Fruit fly (Drosophila melanogaster) whole organism, embryonic: ENCODE measurements around the gene CG13843.

Experiments used
- Atf3 ChIP-seq: fragments of 200-800 bp; sonication (Bioruptor generic); optimal IDR thresholded peaks from 3 replicates; lab custom pipeline; 2016; ENCODE audit warnings: missing biosample characterization, missing genetic modification characterization
- B-H2 ChIP-seq: fragments of 200-800 bp; sonication (Bioruptor generic); optimal IDR thresholded peaks from 2 replicates; lab custom pipeline; 2018; ENCODE audit warnings: missing biosample characterization, mild to moderate bottlenecking, missing genetic modification characterization
- CG10147 ChIP-seq: fragments of 200-800 bp; sonication (Bioruptor generic); optimal IDR thresholded peaks from 2 replicates; lab custom pipeline; 2019; ENCODE audit warnings: missing biosample characterization, mild to moderate bottlenecking, missing genetic modification characterization, moderate library complexity
- CG10209 ChIP-seq: fragments of 200-800 bp; sonication (Bioruptor generic); optimal IDR thresholded peaks from 3 replicates; lab custom pipeline; 2017; ENCODE audit warnings: missing biosample characterization, mild to moderate bottlenecking, missing genetic modification characterization, missing genetic modification reagents
- CG11560 ChIP-seq: fragments of 200-800 bp; sonication (Bioruptor generic); IDR thresholded peaks from 3 replicates; pipeline ENCODE4 v1.3.6; 2022; ENCODE audit warnings: missing biosample characterization, missing genetic modification characterization
- CG12071 ChIP-seq: fragments of 200-800 bp; sonication (Bioruptor generic); optimal IDR thresholded peaks from 3 replicates; lab custom pipeline; 2018; ENCODE audit warnings: missing biosample characterization, mild to moderate bottlenecking, missing genetic modification characterization
- CG12659 ChIP-seq: fragments of 200-800 bp; sonication (Bioruptor generic); optimal IDR thresholded peaks from 3 replicates; lab custom pipeline; 2017; ENCODE audit warnings: mild to moderate bottlenecking, missing biosample characterization, missing genetic modification reagents, missing genetic modification characterization
- CG13894 ChIP-seq: fragments of 200-800 bp; sonication (Bioruptor generic); optimal IDR thresholded peaks from 3 replicates; lab custom pipeline; 2018; ENCODE audit warnings: missing biosample characterization, mild to moderate bottlenecking, missing genetic modification characterization, moderate library complexity
- CG14710 ChIP-seq: fragments of 200-800 bp; sonication (Bioruptor generic); optimal IDR thresholded peaks from 3 replicates; lab custom pipeline; 2019; ENCODE audit warnings: missing biosample characterization, mild to moderate bottlenecking, missing genetic modification characterization, moderate library complexity
- CG14965 ChIP-seq: fragments of 200-800 bp; sonication (Bioruptor generic); optimal IDR thresholded peaks from 2 replicates; lab custom pipeline; 2016; ENCODE audit warnings: missing biosample characterization, missing genetic modification characterization, borderline replicate concordance
- CG1832 ChIP-seq: fragments of 200-800 bp; sonication (Bioruptor generic); optimal IDR thresholded peaks from 2 replicates; lab custom pipeline; 2017; ENCODE audit warnings: missing biosample characterization, mild to moderate bottlenecking, missing genetic modification characterization, inconsistent platforms
- CG2120 ChIP-seq: fragments of 200-800 bp; sonication (Bioruptor generic); optimal IDR thresholded peaks from 3 replicates; lab custom pipeline; 2016; ENCODE audit warnings: missing biosample characterization, missing genetic modification characterization
- CG2889 ChIP-seq: fragments of 200-800 bp; sonication (Bioruptor generic); IDR thresholded peaks from 3 replicates; pipeline ENCODE4 v1.3.6; 2022; ENCODE audit warnings: missing biosample characterization, missing genetic modification characterization
- CG30431 ChIP-seq: fragments of 200-800 bp; sonication (Bioruptor generic); optimal IDR thresholded peaks from 2 replicates; lab custom pipeline; 2017; ENCODE audit warnings: missing biosample characterization, missing genetic modification characterization
- CG3065 ChIP-seq: fragments of 200-800 bp; sonication (Bioruptor generic); optimal IDR thresholded peaks from 2 replicates; lab custom pipeline; 2016; ENCODE audit warnings: missing biosample characterization, missing genetic modification characterization
- CG3407 ChIP-seq: fragments of 200-800 bp; sonication (Bioruptor generic); optimal IDR thresholded peaks from 2 replicates; lab custom pipeline; 2018; ENCODE audit warnings: missing biosample characterization, mild to moderate bottlenecking, missing genetic modification characterization
- CG34422 ChIP-seq: fragments of 200-800 bp; sonication (Bioruptor generic); IDR thresholded peaks from 3 replicates; pipeline ENCODE4 v1.3.6; 2022; ENCODE audit warnings: missing biosample characterization, missing genetic modification characterization
- CG3726 ChIP-seq: fragments of 200-800 bp; sonication (Bioruptor generic); IDR thresholded peaks from 3 replicates; pipeline ENCODE4, ENCODE4 v1.3.6; 2022; ENCODE audit warnings: missing biosample characterization, missing genetic modification characterization
- CG3847 ChIP-seq: fragments of 200-800 bp; sonication (Bioruptor generic); IDR thresholded peaks from 2 replicates; pipeline ENCODE4 v1.3.6; 2022; ENCODE audit warnings: missing biosample characterization, missing genetic modification characterization
- CG4360 ChIP-seq: fragments of 200-800 bp; sonication (Bioruptor generic); IDR thresholded peaks from 2 replicates; pipeline ENCODE4 v1.3.6; 2022; ENCODE audit warnings: missing biosample characterization, missing genetic modification characterization
- CG5180 ChIP-seq: fragments of 200-800 bp; sonication (Bioruptor generic); optimal IDR thresholded peaks from 3 replicates; lab custom pipeline; 2017; ENCODE audit warnings: missing biosample characterization, missing genetic modification characterization, mild to moderate bottlenecking, moderate library complexity, missing genetic modification reagents
- CG7357 ChIP-seq: fragments of 200-800 bp; sonication (Bioruptor generic); IDR thresholded peaks from 3 replicates; pipeline ENCODE4 v1.3.6; 2022; ENCODE audit warnings: missing biosample characterization, missing genetic modification characterization
- CG7556 ChIP-seq: fragments of 200-800 bp; sonication (Bioruptor generic); optimal IDR thresholded peaks from 2 replicates; lab custom pipeline; 2017; ENCODE audit warnings: missing biosample characterization, mild to moderate bottlenecking, missing genetic modification characterization
- CG8281 ChIP-seq: fragments of 200-800 bp; sonication (Bioruptor generic); optimal IDR thresholded peaks from 2 replicates; lab custom pipeline; 2018; ENCODE audit warnings: missing biosample characterization, mild to moderate bottlenecking, missing genetic modification characterization, moderate library complexity
- CHES-1-like ChIP-seq: fragments of 200-800 bp; sonication (Bioruptor generic); optimal IDR thresholded peaks from 2 replicates; lab custom pipeline; 2016; ENCODE audit warnings: missing biosample characterization, missing genetic modification characterization
- Camta ChIP-seq: fragments of 200-800 bp; sonication (Bioruptor generic); optimal IDR thresholded peaks from 2 replicates; lab custom pipeline; 2016; ENCODE audit warnings: missing biosample characterization, missing genetic modification characterization
- Chrac-16 ChIP-seq: fragments of 200-800 bp; sonication (Bioruptor generic); optimal IDR thresholded peaks from 3 replicates; lab custom pipeline; 2016; ENCODE audit warnings: missing biosample characterization, missing genetic modification characterization
- D19A ChIP-seq: fragments of 200-800 bp; optimal IDR thresholded peaks from 3 replicates; lab custom pipeline; 2019; ENCODE audit warnings: missing biosample characterization, mild to moderate bottlenecking, missing genetic modification characterization, moderate library complexity
- Dbx ChIP-seq: fragments of 200-800 bp; sonication (Bioruptor generic); IDR thresholded peaks from 3 replicates; pipeline ENCODE4 v1.3.6; 2022; ENCODE audit warnings: missing biosample characterization, missing genetic modification characterization
- Dek ChIP-seq: fragments of 200-800 bp; sonication (Bioruptor generic); optimal IDR thresholded peaks from 3 replicates; lab custom pipeline; 2019; ENCODE audit warnings: missing biosample characterization, mild to moderate bottlenecking, missing genetic modification characterization, moderate library complexity
- Elba2 ChIP-seq: fragments of 200-800 bp; sonication (Bioruptor generic); optimal IDR thresholded peaks from 3 replicates; lab custom pipeline; 2016; ENCODE audit warnings: missing biosample characterization, missing genetic modification characterization
- H15 ChIP-seq: fragments of 200-800 bp; sonication (Bioruptor generic); IDR thresholded peaks from 3 replicates; pipeline ENCODE4 v1.3.6; 2022; ENCODE audit warnings: missing biosample characterization, missing genetic modification characterization
- HLH4C ChIP-seq: fragments of 200-800 bp; sonication (Bioruptor generic); IDR thresholded peaks from 3 replicates; pipeline ENCODE4 v1.3.6; 2022; ENCODE audit warnings: missing biosample characterization, missing genetic modification characterization; ENCODE audit not compliant: partially characterized antibody
- Hr3 ChIP-seq: fragments of 200-800 bp; sonication (Bioruptor generic); optimal IDR thresholded peaks from 3 replicates; lab custom pipeline; 2016; ENCODE audit warnings: missing biosample characterization, missing genetic modification characterization
- Hr78 ChIP-seq, 2 experiments: fragments of 200-800 bp in 1 of 2; fragments of >200 bp in 1 of 2; sonication (Bioruptor generic) in 1 of 2; optimal IDR thresholded peaks; 2 replicates each; lab custom pipeline; 2017 to 2019; ENCODE audit warnings: missing biosample characterization in 2 of 2, missing genetic modification characterization in 2 of 2, mild to moderate bottlenecking in 1 of 2, moderate library complexity in 1 of 2
- Mad ChIP-seq: fragments of 200-800 bp; sonication (Bioruptor generic); optimal IDR thresholded peaks from 2 replicates; lab custom pipeline; 2016; ENCODE audit warnings: missing biosample characterization, missing genetic modification characterization
- Scr ChIP-seq: fragments of 200-800 bp; sonication (Bioruptor generic); IDR thresholded peaks from 2 replicates; pipeline ENCODE4 v1.3.6; 2022; ENCODE audit warnings: missing biosample characterization, missing genetic modification characterization; ENCODE audit not compliant: partially characterized antibody
- az2 ChIP-seq: fragments of 200-800 bp; sonication (Bioruptor generic); optimal IDR thresholded peaks from 3 replicates; lab custom pipeline; 2016; ENCODE audit warnings: missing biosample characterization, missing genetic modification characterization
- danr ChIP-seq: fragments of 200-800 bp; sonication (Bioruptor generic); IDR thresholded peaks from 2 replicates; pipeline ENCODE4 v1.3.6; 2022; ENCODE audit warnings: missing biosample characterization, missing genetic modification characterization
- dmrt99B ChIP-seq: fragments of 200-800 bp; sonication (Bioruptor generic); optimal IDR thresholded peaks from 2 replicates; lab custom pipeline; 2018; ENCODE audit warnings: missing biosample characterization, mild to moderate bottlenecking, missing genetic modification characterization, moderate library complexity
- eve ChIP-seq, 2 experiments: fragments of >200 bp; optimal IDR thresholded peaks; 2 replicates each; lab custom pipeline; 2017; ENCODE audit warnings: missing biosample characterization in 2 of 2, missing genetic modification characterization in 2 of 2
- grn ChIP-seq: fragments of 200-800 bp; sonication (Bioruptor generic); optimal IDR thresholded peaks from 3 replicates; lab custom pipeline; 2017; ENCODE audit warnings: missing biosample characterization, missing genetic modification characterization
- hth ChIP-seq: fragments of >200 bp; optimal IDR thresholded peaks from 2 replicates; lab custom pipeline; 2017; ENCODE audit warnings: inconsistent platforms
- kni ChIP-seq: fragments of 200-800 bp; sonication (Bioruptor generic); optimal IDR thresholded peaks from 3 replicates; lab custom pipeline; 2017; ENCODE audit warnings: mild to moderate bottlenecking, missing biosample characterization, missing genetic modification reagents, missing genetic modification characterization
- sc ChIP-seq, 3 experiments: fragments of >200 bp in 2 of 3; fragments of 200-800 bp in 1 of 3; sonication (Bioruptor generic) in 1 of 3; optimal IDR thresholded peaks; 2 replicates in 2 of 3; 3 replicates in 1 of 3; lab custom pipeline; 2017; ENCODE audit warnings: mild to moderate bottlenecking in 1 of 3, missing biosample characterization in 1 of 3, missing genetic modification characterization in 1 of 3, missing genetic modification reagents in 1 of 3
- schlank ChIP-seq: fragments of 200-800 bp; sonication (Bioruptor generic); optimal IDR thresholded peaks from 2 replicates; lab custom pipeline; 2018; ENCODE audit warnings: missing biosample characterization, mild to moderate bottlenecking, missing genetic modification characterization
- unc-4 ChIP-seq: fragments of 200-800 bp; sonication (Bioruptor generic); IDR thresholded peaks from 2 replicates; pipeline ENCODE4 v1.3.6; 2022; ENCODE audit warnings: missing biosample characterization, missing genetic modification characterization; ENCODE audit not compliant: partially characterized antibody
- wor ChIP-seq: fragments of 200-800 bp; sonication (Bioruptor generic); IDR thresholded peaks from 2 replicates; pipeline ENCODE4 v1.3.6; 2022; ENCODE audit warnings: missing biosample characterization, missing genetic modification characterization
- yki ChIP-seq: fragments of >200 bp; optimal IDR thresholded peaks from 3 replicates; lab custom pipeline; 2018
- zen ChIP-seq: fragments of 200-800 bp; sonication (Bioruptor generic); optimal IDR thresholded peaks from 3 replicates; lab custom pipeline; 2018; ENCODE audit warnings: missing biosample characterization, mild to moderate bottlenecking, missing genetic modification characterization, moderate library complexity

Gene CG13843

dm6 chr3R:22627936-22628513, 18.7 kb downstream of the CG13843 start:
- no peak for TF ChIP-seq Scr (GFP tag; lab: Robert Waterston, UW)
- TF ChIP-seq CG2120 (GFP tag; lab: Kevin White, UChicago): peak; percentile 75
- TF ChIP-seq hth (lab: Kevin White, UChicago): no peak
- no peak for TF ChIP-seq zen (tag; lab: Kevin White, UChicago)
- TF ChIP-seq Dbx (GFP tag; lab: Robert Waterston, UW): no peak
- TF ChIP-seq Camta (GFP tag; lab: Kevin White, UChicago): no peak
- no peak for TF ChIP-seq sc (optimal IDR thresholded peaks at IDR 0.05; lab: Kevin White, UChicago)
- TF ChIP-seq sc (GFP tag; optimal IDR thresholded peaks at IDR 0.05; lab: Kevin White, UChicago): no peak
- TF ChIP-seq CG7357 (GFP tag; lab: Robert Waterston, UW): no peak
- peak; percentile 31 for TF ChIP-seq dmrt99B
- TF ChIP-seq CG4360 (GFP tag; lab: Robert Waterston, UW): no peak
- TF ChIP-seq B-H2 (GFP tag; lab: Kevin White, UChicago): no peak
- TF ChIP-seq Hr78 (GFP tag; optimal IDR thresholded peaks at IDR 0.05; lab: Kevin White, UChicago): no peak
- 0 out of 3 replicates have a peak, but pooled peaks have one; percentile 38 for TF ChIP-seq CG2889 (GFP tag; lab: Robert Waterston, UW)
- TF ChIP-seq CG13894 (tag; lab: Kevin White, UChicago): no peak
- no peak for TF ChIP-seq HLH4C (GFP tag; lab: Robert Waterston, UW)
- TF ChIP-seq grn: no peak
- peak; percentile 22 for TF ChIP-seq Dek (tag; lab: Kevin White, UChicago)
- peak; percentile 32; the same call in 1 of the 2 replicates for TF ChIP-seq wor (GFP tag; lab: Robert Waterston, UW)
- no peak for TF ChIP-seq Mad (GFP tag; lab: Kevin White, UChicago)
- no peak for TF ChIP-seq CG30431
- TF ChIP-seq CG34422 (GFP tag; lab: Robert Waterston, UW): no peak
- TF ChIP-seq CG12071: no peak
- no peak for TF ChIP-seq CG3065 (GFP tag; lab: Kevin White, UChicago)
- TF ChIP-seq yki (lab: Kevin White, UChicago): no peak
- no peak for TF ChIP-seq CG1832 (GFP tag; lab: Kevin White, UChicago)
- no peak for TF ChIP-seq CG7556 (GFP tag; lab: Kevin White, UChicago)
- TF ChIP-seq CG12659 (GFP tag; lab: Kevin White, UChicago): peak; percentile 13
- TF ChIP-seq CG11560: no peak
- no peak for TF ChIP-seq kni (GFP tag; lab: Kevin White, UChicago)
- TF ChIP-seq CHES-1-like: no peak
- peak; percentile 19 for TF ChIP-seq CG10209 (GFP tag; lab: Kevin White, UChicago)
- TF ChIP-seq Atf3: no peak
- no peak for TF ChIP-seq CG8281 (tag; lab: Kevin White, UChicago)
- no peak for TF ChIP-seq CG3407 (GFP tag; lab: Kevin White, UChicago)
- TF ChIP-seq CG3726: no peak
- peak; percentile 32; the same call in 1 of the 2 replicates for TF ChIP-seq CG3847 (GFP tag; lab: Robert Waterston, UW)
- TF ChIP-seq unc-4: no peak
- no peak for TF ChIP-seq CG14965
- TF ChIP-seq CG10147 (GFP tag; lab: Kevin White, UChicago): no peak
- TF ChIP-seq CG14710 (tag; lab: Kevin White, UChicago): no peak
- no peak for TF ChIP-seq CG5180 (GFP tag; lab: Kevin White, UChicago)
- no peak for TF ChIP-seq eve (GFP tag; optimal IDR thresholded peaks at IDR 0.05; lab: Kevin White, UChicago)
- TF ChIP-seq danr (GFP tag; lab: Robert Waterston, UW): no peak
- 0 out of 3 replicates have a peak, but pooled peaks have one; percentile 19 for TF ChIP-seq H15 (GFP tag; lab: Robert Waterston, UW)
- peak; percentile 37 for TF ChIP-seq Hr3 (GFP tag; lab: Kevin White, UChicago)
- peak; percentile 30 for TF ChIP-seq az2
- TF ChIP-seq Elba2: no peak
- TF ChIP-seq schlank (tag; lab: Kevin White, UChicago): no peak
- TF ChIP-seq D19A: no peak
- TF ChIP-seq Chrac-16 (GFP tag; lab: Kevin White, UChicago): peak; percentile 14
